Fruit fly (Drosophila melanogaster) whole organism, prepupa: ENCODE measurements around the gene Meltrin.

Source experiments
- Blimp-1 ChIP-seq: fragments of 200-800 bp; sonication (Bioruptor generic); optimal IDR thresholded peaks from 3 replicates; lab custom pipeline; 2017; ENCODE audit warnings: missing biosample characterization, missing genetic modification characterization, mild to moderate bottlenecking, moderate library complexity, missing genetic modification reagents
- CG10631 ChIP-seq: fragments of 200-800 bp; sonication (Bioruptor generic); optimal IDR thresholded peaks from 2 replicates; lab custom pipeline; 2016; ENCODE audit warnings: missing biosample characterization, missing genetic modification characterization
- CG10669 ChIP-seq: fragments of 200-800 bp; sonication (Bioruptor generic); optimal IDR thresholded peaks from 3 replicates; lab custom pipeline; 2018; ENCODE audit warnings: missing biosample characterization, mild to moderate bottlenecking, missing genetic modification characterization, moderate library complexity
- CG11902 ChIP-seq: fragments of 200-800 bp; sonication (Bioruptor generic); optimal IDR thresholded peaks from 3 replicates; lab custom pipeline; 2016; ENCODE audit warnings: missing biosample characterization, missing genetic modification characterization
- CG15336 ChIP-seq: fragments of 200-800 bp; sonication (Bioruptor generic); IDR thresholded peaks from 2 replicates; pipeline ENCODE4 v1.3.6; 2022; ENCODE audit warnings: missing biosample characterization, missing genetic modification characterization
- CG16779 ChIP-seq: fragments of 200-800 bp; sonication (Bioruptor generic); optimal IDR thresholded peaks from 3 replicates; lab custom pipeline; 2017; ENCODE audit warnings: missing biosample characterization, mild to moderate bottlenecking, missing genetic modification characterization
- CG31627 ChIP-seq: fragments of 200-800 bp; sonication (Bioruptor generic); optimal IDR thresholded peaks from 3 replicates; lab custom pipeline; 2016; ENCODE audit warnings: missing biosample characterization, missing genetic modification characterization
- CG32006 ChIP-seq: fragments of 200-800 bp; sonication (Bioruptor generic); optimal IDR thresholded peaks from 3 replicates; lab custom pipeline; 2017; ENCODE audit warnings: missing biosample characterization, mild to moderate bottlenecking, missing genetic modification characterization
- CG34406 ChIP-seq: fragments of 200-800 bp; sonication (Bioruptor generic); optimal IDR thresholded peaks from 3 replicates; lab custom pipeline; 2016; ENCODE audit warnings: missing biosample characterization, missing genetic modification characterization
- CG3919 ChIP-seq: fragments of 200-800 bp; sonication (Bioruptor generic); optimal IDR thresholded peaks from 3 replicates; lab custom pipeline; 2016; ENCODE audit warnings: missing biosample characterization, missing genetic modification characterization
- CG4318 ChIP-seq: fragments of 200-800 bp; sonication (Bioruptor generic); optimal IDR thresholded peaks from 3 replicates; lab custom pipeline; 2017; ENCODE audit warnings: missing biosample characterization, mild to moderate bottlenecking, missing genetic modification characterization
- CG6163 ChIP-seq: fragments of 200-800 bp; sonication (Bioruptor generic); IDR thresholded peaks from 3 replicates; pipeline ENCODE4 v1.3.6; 2022; ENCODE audit warnings: missing biosample characterization, missing genetic modification characterization
- CG6276 ChIP-seq: fragments of 200-800 bp; sonication (Bioruptor generic); optimal IDR thresholded peaks from 2 replicates; lab custom pipeline; 2017; ENCODE audit warnings: missing biosample characterization, mild to moderate bottlenecking, missing genetic modification characterization
- CG6792 ChIP-seq: fragments of 200-800 bp; sonication (Bioruptor generic); optimal IDR thresholded peaks from 3 replicates; lab custom pipeline; 2016; ENCODE audit warnings: missing biosample characterization, missing genetic modification characterization
- CG6854 ChIP-seq: fragments of 200-800 bp; sonication (Bioruptor generic); optimal IDR thresholded peaks from 2 replicates; lab custom pipeline; 2017; ENCODE audit warnings: missing biosample characterization, mild to moderate bottlenecking, missing genetic modification characterization
- CG7368 ChIP-seq: fragments of 200-800 bp; sonication (Bioruptor generic); optimal IDR thresholded peaks from 3 replicates; lab custom pipeline; 2016; ENCODE audit warnings: missing biosample characterization, missing genetic modification characterization
- CG8119 ChIP-seq: fragments of 200-800 bp; sonication (Bioruptor generic); IDR thresholded peaks from 3 replicates; pipeline ENCODE4 v1.3.6; 2022; ENCODE audit warnings: missing biosample characterization, missing genetic modification characterization
- CG8319 ChIP-seq: fragments of 200-800 bp; sonication (Bioruptor generic); optimal IDR thresholded peaks from 3 replicates; lab custom pipeline; 2016; ENCODE audit warnings: missing biosample characterization, missing genetic modification characterization
- CG8632 ChIP-seq: fragments of 200-800 bp; sonication (Bioruptor generic); optimal IDR thresholded peaks from 3 replicates; lab custom pipeline; 2016; ENCODE audit warnings: missing biosample characterization, missing genetic modification characterization
- CG9139 ChIP-seq: fragments of 200-800 bp; sonication (Bioruptor generic); optimal IDR thresholded peaks from 3 replicates; lab custom pipeline; 2017; ENCODE audit warnings: missing biosample characterization, mild to moderate bottlenecking, missing genetic modification characterization
- Eip75B ChIP-seq: fragments of 200-800 bp; sonication (Bioruptor generic); optimal IDR thresholded peaks from 3 replicates; lab custom pipeline; 2016; ENCODE audit warnings: missing biosample characterization, missing genetic modification characterization
- Eip93F ChIP-seq: fragments of 200-800 bp; sonication (Bioruptor generic); optimal IDR thresholded peaks from 2 replicates; lab custom pipeline; 2016; ENCODE audit warnings: missing biosample characterization, mild to moderate bottlenecking, missing genetic modification characterization
- Ets21C ChIP-seq: fragments of 200-800 bp; sonication (Bioruptor generic); optimal IDR thresholded peaks from 3 replicates; lab custom pipeline; 2016; ENCODE audit warnings: missing biosample characterization, missing genetic modification characterization
- Ets96B ChIP-seq: fragments of 200-800 bp; optimal IDR thresholded peaks from 2 replicates; lab custom pipeline; 2019; ENCODE audit warnings: missing biosample characterization, mild to moderate bottlenecking, missing genetic modification characterization, moderate library complexity
- Gug ChIP-seq: fragments of 200-800 bp; sonication (Bioruptor generic); IDR thresholded peaks from 2 replicates; pipeline ENCODE4 v1.3.6; 2022; ENCODE audit warnings: missing biosample characterization, missing genetic modification characterization
- Hr38 ChIP-seq: sonication (Bioruptor generic); optimal IDR thresholded peaks from 2 replicates; lab custom pipeline; 2016; ENCODE audit warnings: missing biosample characterization, missing genetic modification characterization
- Hr39 ChIP-seq: fragments of 200-800 bp; sonication (Bioruptor generic); optimal IDR thresholded peaks from 2 replicates; lab custom pipeline; 2016; ENCODE audit warnings: missing biosample characterization, missing genetic modification characterization
- Hr4 ChIP-seq: fragments of 200-800 bp; sonication (Bioruptor generic); optimal IDR thresholded peaks from 3 replicates; lab custom pipeline; 2016; ENCODE audit warnings: missing biosample characterization, missing genetic modification characterization
- Lpt ChIP-seq: fragments of 200-800 bp; sonication (Bioruptor generic); optimal IDR thresholded peaks from 3 replicates; lab custom pipeline; 2016; ENCODE audit warnings: missing biosample characterization, missing genetic modification characterization
- OdsH ChIP-seq: fragments of 200-800 bp; sonication (Bioruptor generic); optimal IDR thresholded peaks from 3 replicates; lab custom pipeline; 2016; ENCODE audit warnings: missing biosample characterization, missing genetic modification characterization
- Smox ChIP-seq: fragments of 200-800 bp; sonication (Bioruptor generic); optimal IDR thresholded peaks from 3 replicates; lab custom pipeline; 2016; ENCODE audit warnings: missing biosample characterization, missing genetic modification characterization
- Sox102F ChIP-seq: fragments of 200-800 bp; sonication (Bioruptor generic); optimal IDR thresholded peaks from 2 replicates; lab custom pipeline; 2016; ENCODE audit warnings: missing biosample characterization, mild to moderate bottlenecking, missing genetic modification characterization
- Sox14 ChIP-seq: fragments of 200-800 bp; sonication (Bioruptor generic); optimal IDR thresholded peaks from 3 replicates; lab custom pipeline; 2016; ENCODE audit warnings: missing biosample characterization, missing genetic modification characterization
- Sox15 ChIP-seq: fragments of 200-800 bp; sonication (Bioruptor generic); optimal IDR thresholded peaks from 3 replicates; lab custom pipeline; 2016; ENCODE audit warnings: missing biosample characterization, missing genetic modification characterization
- achi ChIP-seq: fragments of 200-800 bp; sonication (Bioruptor generic); optimal IDR thresholded peaks from 3 replicates; lab custom pipeline; 2016; ENCODE audit warnings: missing biosample characterization, missing genetic modification characterization
- acj6 ChIP-seq: fragments of 200-800 bp; sonication (Bioruptor generic); optimal IDR thresholded peaks from 3 replicates; lab custom pipeline; 2016; ENCODE audit warnings: missing biosample characterization, missing genetic modification characterization
- cyc ChIP-seq: fragments of 200-800 bp; sonication (Bioruptor generic); optimal IDR thresholded peaks from 3 replicates; lab custom pipeline; 2016; ENCODE audit warnings: missing biosample characterization, missing genetic modification characterization
- dac ChIP-seq: fragments of 200-800 bp; sonication (Bioruptor generic); optimal IDR thresholded peaks from 2 replicates; lab custom pipeline; 2017; ENCODE audit warnings: missing biosample characterization, mild to moderate bottlenecking, missing genetic modification characterization
- dsx ChIP-seq: fragments of 200-800 bp; optimal IDR thresholded peaks from 3 replicates; lab custom pipeline; 2019; ENCODE audit warnings: missing biosample characterization, mild to moderate bottlenecking, missing genetic modification characterization, moderate library complexity; ENCODE audit not compliant: poor library complexity, severe bottlenecking
- eg ChIP-seq: fragments of 200-800 bp; sonication (Bioruptor generic); IDR thresholded peaks from 3 replicates; pipeline ENCODE4 v1.3.6; 2022; ENCODE audit warnings: missing biosample characterization, missing genetic modification characterization
- esn ChIP-seq: fragments of 200-800 bp; sonication (Bioruptor generic); optimal IDR thresholded peaks from 2 replicates; lab custom pipeline; 2016; ENCODE audit warnings: missing biosample characterization, mild to moderate bottlenecking, missing genetic modification characterization, moderate library complexity
- fd59A ChIP-seq: fragments of 200-800 bp; sonication (Bioruptor generic); optimal IDR thresholded peaks from 2 replicates; lab custom pipeline; 2017; ENCODE audit warnings: missing biosample characterization, mild to moderate bottlenecking, missing genetic modification characterization, missing genetic modification reagents
- fd85E ChIP-seq: fragments of 200-800 bp; sonication (Bioruptor generic); optimal IDR thresholded peaks from 3 replicates; lab custom pipeline; 2016; ENCODE audit warnings: missing biosample characterization, missing genetic modification characterization
- lz ChIP-seq: fragments of 200-800 bp; sonication (Bioruptor generic); optimal IDR thresholded peaks from 3 replicates; lab custom pipeline; 2016; ENCODE audit warnings: missing biosample characterization, missing genetic modification characterization
- net ChIP-seq: fragments of 200-800 bp; sonication (Bioruptor generic); optimal IDR thresholded peaks from 3 replicates; lab custom pipeline; 2016; ENCODE audit warnings: missing biosample characterization, missing genetic modification characterization
- spab ChIP-seq: fragments of 200-800 bp; sonication (Bioruptor generic); optimal IDR thresholded peaks from 2 replicates; lab custom pipeline; 2017; ENCODE audit warnings: missing biosample characterization, mild to moderate bottlenecking, missing genetic modification characterization, missing genetic modification reagents
- ss ChIP-seq, 2 experiments: fragments of 200-800 bp; sonication (Bioruptor generic); optimal IDR thresholded peaks; 2 replicates in 1 of 2; 3 replicates in 1 of 2; lab custom pipeline; 2017 to 2018; ENCODE audit warnings: mild to moderate bottlenecking in 2 of 2, missing biosample characterization in 2 of 2, missing genetic modification characterization in 2 of 2, moderate library complexity in 1 of 2
- svp ChIP-seq: fragments of 200-800 bp; sonication (Bioruptor generic); peaks from one replicate; lab custom pipeline; 2016; ENCODE audit warnings: missing biosample characterization, missing genetic modification characterization
- topi ChIP-seq: fragments of 200-800 bp; sonication (Bioruptor generic); optimal IDR thresholded peaks from 3 replicates; lab custom pipeline; 2016; ENCODE audit warnings: missing biosample characterization, missing genetic modification characterization
- vri ChIP-seq: fragments of 200-800 bp; sonication (Bioruptor generic); optimal IDR thresholded peaks from 3 replicates; lab custom pipeline; 2016; ENCODE audit warnings: missing biosample characterization, mild to moderate bottlenecking, missing genetic modification characterization

The Meltrin gene

DNA sequence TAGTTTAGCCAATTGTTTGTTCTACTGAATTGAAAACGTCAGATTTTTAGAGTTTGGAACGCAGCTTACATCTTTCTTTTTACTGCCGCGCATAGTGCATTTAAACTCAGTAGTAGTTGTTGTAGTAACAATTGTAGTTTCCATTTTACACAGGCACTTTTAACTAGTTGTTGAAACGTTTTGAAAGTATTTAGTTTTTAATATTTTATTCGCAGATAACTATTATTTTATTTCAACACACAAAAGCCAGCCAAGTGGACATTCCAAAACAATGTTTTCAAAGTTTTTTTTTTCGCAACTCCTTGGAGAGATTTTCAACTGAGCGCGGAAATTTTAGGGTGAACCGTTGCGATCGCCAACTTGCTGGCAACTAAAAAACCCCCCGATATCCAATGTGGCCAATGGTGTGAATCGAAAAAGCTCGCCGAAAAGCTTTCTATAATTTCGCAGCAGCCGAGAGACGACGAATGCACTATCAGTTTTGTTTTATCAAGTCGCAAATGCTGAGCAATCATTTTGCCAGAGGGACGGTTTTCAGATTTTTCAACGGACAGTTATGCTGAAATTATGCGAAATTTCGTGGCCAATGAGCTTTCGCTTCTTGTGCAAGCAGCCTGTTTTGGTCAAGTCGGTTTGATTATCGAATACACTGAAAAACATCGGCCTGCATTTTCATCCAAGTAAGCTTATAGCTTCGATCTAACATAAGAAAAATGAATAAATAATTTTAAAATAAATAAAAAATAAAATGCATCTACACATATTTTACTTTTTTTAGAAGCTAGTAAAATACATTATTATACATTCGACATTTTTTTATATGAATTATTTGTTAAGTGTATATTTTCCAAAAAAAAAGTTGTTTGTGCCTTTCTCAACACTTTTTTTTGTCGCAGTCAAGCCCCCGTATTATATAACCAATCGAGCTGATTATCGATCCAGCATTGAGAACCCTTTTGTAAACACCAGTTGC lies 31.9 kb upstream of the Meltrin start:
- TF ChIP-seq CG34406: peak; percentile 79
- TF ChIP-seq ss (GFP tag; optimal IDR thresholded peaks at IDR 0.05; lab: Kevin White, UChicago): no peak
- TF ChIP-seq Sox14 (GFP tag; lab: Kevin White, UChicago): no peak
- TF ChIP-seq CG6792 (GFP tag; lab: Kevin White, UChicago): peak; percentile 68
- peak; percentile 68 for TF ChIP-seq topi (GFP tag; lab: Kevin White, UChicago)
- peak; percentile 22 for TF ChIP-seq spab
- peak; percentile 42 for TF ChIP-seq CG11902 (GFP tag; lab: Kevin White, UChicago)
- peak; percentile 78 for TF ChIP-seq CG6163 (GFP tag; lab: Robert Waterston, UW)
- no peak for TF ChIP-seq CG9139 (GFP tag; lab: Kevin White, UChicago)
- TF ChIP-seq CG6276 (GFP tag; lab: Kevin White, UChicago): peak; percentile 66
- peak; percentile 86 for TF ChIP-seq CG15336 (GFP tag; lab: Robert Waterston, UW)
- no peak for TF ChIP-seq Ets21C (GFP tag; lab: Kevin White, UChicago)
- peak; percentile 62 for TF ChIP-seq Sox102F (GFP tag; lab: Kevin White, UChicago)
- peak; percentile 31 for TF ChIP-seq CG4318 (GFP tag; lab: Kevin White, UChicago)
- TF ChIP-seq CG6854 (GFP tag; lab: Kevin White, UChicago): peak; percentile 34
- TF ChIP-seq Lpt (GFP tag; lab: Kevin White, UChicago): peak; percentile 50
- TF ChIP-seq CG16779 (tag; lab: Kevin White, UChicago): no peak
- TF ChIP-seq CG31627 (GFP tag; lab: Kevin White, UChicago): peak; percentile 32
- peak; percentile 46 for TF ChIP-seq Hr4 (GFP tag; lab: Kevin White, UChicago)
- peak; percentile 55 for TF ChIP-seq Blimp-1 (GFP tag; lab: Kevin White, UChicago)
- peak; percentile 84 for TF ChIP-seq CG3919 (GFP tag; lab: Kevin White, UChicago)
- no peak for TF ChIP-seq Hr38 (GFP tag; lab: Kevin White, UChicago)
- TF ChIP-seq Eip93F (GFP tag; lab: Kevin White, UChicago): no peak
- peak; percentile 81 for TF ChIP-seq CG8632
- TF ChIP-seq CG8319: peak; percentile 41
- peak; percentile 69 for TF ChIP-seq CG32006 (GFP tag; lab: Kevin White, UChicago)
- peak; percentile 76 for TF ChIP-seq svp
- TF ChIP-seq fd85E (GFP tag; lab: Kevin White, UChicago): no peak
- peak; percentile 39 for TF ChIP-seq CG10669
- peak; percentile 57 for TF ChIP-seq Gug (GFP tag; lab: Robert Waterston, UW)
- no peak for TF ChIP-seq Eip75B
- peak; percentile 65 for TF ChIP-seq Smox (GFP tag; lab: Kevin White, UChicago)
- TF ChIP-seq cyc (GFP tag; lab: Kevin White, UChicago): peak; percentile 63
- TF ChIP-seq vri: peak; percentile 65
- peak; percentile 45 for TF ChIP-seq net (GFP tag; lab: Kevin White, UChicago)
- peak; percentile 76 for TF ChIP-seq achi (GFP tag; lab: Kevin White, UChicago)
- TF ChIP-seq esn (GFP tag; lab: Kevin White, UChicago): peak; percentile 71
- TF ChIP-seq Ets96B (tag; lab: Kevin White, UChicago): peak; percentile 9
- no peak for TF ChIP-seq dsx (GFP tag; lab: Kevin White, UChicago)
- TF ChIP-seq lz (GFP tag; lab: Kevin White, UChicago): peak; percentile 37
- TF ChIP-seq acj6: peak; percentile 62
- TF ChIP-seq CG7368: peak; percentile 69
- no peak for TF ChIP-seq fd59A (GFP tag; lab: Kevin White, UChicago)
- peak; percentile 73 for TF ChIP-seq CG8119 (GFP tag; lab: Robert Waterston, UW)
- TF ChIP-seq dac (GFP tag; lab: Kevin White, UChicago): no peak
- TF ChIP-seq Hr39 (GFP tag; lab: Kevin White, UChicago): no peak
- peak; percentile 23 for TF ChIP-seq Sox15 (GFP tag; lab: Kevin White, UChicago)
- peak; percentile 69 for TF ChIP-seq OdsH (GFP tag; lab: Kevin White, UChicago)
- peak; percentile 40 for TF ChIP-seq CG10631
- peak; percentile 79 for TF ChIP-seq eg
